Fruit fly (Drosophila melanogaster): ENCODE measurements around the gene CG11696.

The CG11696 gene

dm6 chrX:11569956-11570695 lies 3.4 kb upstream of the CG11696 start, which contains the start of the genes Polr2A and CG11699 (continued):
- TF ChIP-seq Asciz (GFP tag; optimal IDR thresholded peaks at IDR 0.05) (no peak), zen2 (GFP tag; IDR thresholded peaks at IDR 0.05; ENCODE audit: partially characterized antibody) (no peak), vvl (GFP tag; IDR thresholded peaks at IDR 0.05) (0 out of 2 replicates have a peak, but pooled peaks have one; percentile 22), Stat92E (GFP tag; optimal IDR thresholded peaks at IDR 0.05) (no peak), CG3407 (GFP tag; optimal IDR thresholded peaks at IDR 0.05) (no peak), seq (GFP tag; IDR thresholded peaks at IDR 0.05) (peak; percentile 36; the same call in 1 of the 2 replicates), Dek (tag; optimal IDR thresholded peaks at IDR 0.05) (peak; percentile 59), Vsx1 (GFP tag; optimal IDR thresholded peaks at IDR 0.05) (no peak), Atf6 (GFP tag; IDR thresholded peaks at IDR 0.05) (no peak), CG6654 (GFP tag; optimal IDR thresholded peaks at IDR 0.05) (no peak), oc (tag; optimal IDR thresholded peaks at IDR 0.05) (no peak), B-H2 (GFP tag; optimal IDR thresholded peaks at IDR 0.05) (no peak), CG2202 (tag; optimal IDR thresholded peaks at IDR 0.05) (no peak), fd64A (GFP tag; optimal IDR thresholded peaks at IDR 0.05) (no peak), Dbx (GFP tag; IDR thresholded peaks at IDR 0.05) (peak; percentile 45; the same call in 2 of the 3 replicates), Oaz (GFP tag; IDR thresholded peaks at IDR 0.05) (no peak), Hr78 (GFP tag; optimal IDR thresholded peaks at IDR 0.05) (no peak), CG9727 (GFP tag; optimal IDR thresholded peaks at IDR 0.05) (peak; percentile 54), CG11695 (GFP tag; IDR thresholded peaks at IDR 0.05) (no peak), Poxn (GFP tag; IDR thresholded peaks at IDR 0.05) (no peak), ham (GFP tag; IDR thresholded peaks at IDR 0.05) (no peak), PHDP (tag; optimal IDR thresholded peaks at IDR 0.05) (no peak), knrl (GFP tag; IDR thresholded peaks at IDR 0.05; ENCODE audit: partially characterized antibody) (no peak; the same call in 2 of the 3 replicates), CG14965 (GFP tag; optimal IDR thresholded peaks at IDR 0.05; ENCODE audit: borderline replicate concordance) (no peak), dysf (GFP tag; IDR thresholded peaks at IDR 0.05) (peak; percentile 35; the same call in 1 of the 3 replicates), rib (GFP tag; IDR thresholded peaks at IDR 0.05) (no peak), Rfx (GFP tag; IDR thresholded peaks at IDR 0.05) (peak; percentile 41; the same call in 1 of the 2 replicates), CG10267 (tag; optimal IDR thresholded peaks at IDR 0.05) (peak; percentile 93), CG15696 (tag; optimal IDR thresholded peaks at IDR 0.05) (peak; percentile 56), CG10274 (GFP tag; optimal IDR thresholded peaks at IDR 0.05) (no peak), CG10565 (GFP tag; optimal IDR thresholded peaks at IDR 0.05) (no peak), CG7372 (GFP tag; IDR thresholded peaks at IDR 0.05) (0 out of 2 replicates have a peak, but pooled peaks have one; percentile 19), sr (GFP tag; IDR thresholded peaks at IDR 0.05) (no peak), CG8924 (tag; optimal IDR thresholded peaks at IDR 0.05) (peak; percentile 31), CG4854 (GFP tag; optimal IDR thresholded peaks at IDR 0.05) (no peak), HLHmδ (GFP tag; optimal IDR thresholded peaks at IDR 0.05) (no peak), CG33213 (GFP tag; optimal IDR thresholded peaks at IDR 0.05) (no peak), kah (GFP tag; optimal IDR thresholded peaks at IDR 0.05) (no peak), CG14667 (GFP tag; IDR thresholded peaks at IDR 0.05) (no peak), CG8359 (GFP tag; optimal IDR thresholded peaks at IDR 0.05; ENCODE audit: borderline replicate concordance) (peak; percentile 5), CG16813 (GFP tag; IDR thresholded peaks at IDR 0.05; ENCODE audit: partially characterized antibody) (no peak), unpg (GFP tag; optimal IDR thresholded peaks at IDR 0.05) (peak; percentile 2), toy (GFP tag; IDR thresholded peaks at IDR 0.05) (no peak), phol (tag; optimal IDR thresholded peaks at IDR 0.05) (peak; percentile 76), kni (GFP tag; optimal IDR thresholded peaks at IDR 0.05) (peak; percentile 40), YL-1 (GFP tag; optimal IDR thresholded peaks at IDR 0.05) (peak; percentile 85), odd (GFP tag; optimal IDR thresholded peaks at IDR 0.05) (no peak), CG2129 (GFP tag; IDR thresholded peaks at IDR 0.05; ENCODE audit: partially characterized antibody) (no peak)

Measured in whole organism, embryonic.